Worm (Caenorhabditis elegans): ENCODE results near the gene hira-1.

DNA sequence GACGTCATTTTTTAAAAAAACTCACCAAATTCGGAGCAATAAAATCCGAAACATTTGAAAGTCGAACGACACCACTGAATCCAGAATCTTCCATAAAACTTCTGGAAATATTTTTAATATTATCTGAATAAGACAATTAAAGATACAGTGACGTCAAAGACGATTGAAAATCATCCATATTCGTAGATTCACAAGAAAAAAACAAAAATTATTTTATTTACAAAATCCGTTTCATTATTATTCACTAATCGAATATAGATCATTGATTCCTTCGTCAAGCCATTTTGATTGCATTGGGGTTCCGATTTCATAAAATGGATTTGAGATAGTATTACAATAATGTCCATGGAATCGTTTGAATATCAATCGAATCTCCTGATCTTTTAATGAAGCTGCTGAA lies 32.2 kb upstream of the hira-1 start, which contains the start of gene oxy-4:
- no peak for TF ChIP-seq ama-1 (optimal IDR thresholded peaks at IDR 0.05)
- no peak for TF ChIP-seq aly-1 (tag; optimal IDR thresholded peaks at IDR 0.05)
- no peak for TF ChIP-seq flt-1 (GFP tag; IDR thresholded peaks at IDR 0.05)
- no peak for TF ChIP-seq ceh-36 (tag; optimal IDR thresholded peaks at IDR 0.05)
- no peak for TF ChIP-seq tbx-37 (GFP tag; conservative IDR thresholded peaks at IDR 0.05)
- TF ChIP-seq F13C5.2 (tag; optimal IDR thresholded peaks at IDR 0.05), result no peak
- no peak for TF ChIP-seq pes-1 (GFP tag; IDR thresholded peaks at IDR 0.05)
- TF ChIP-seq B0310.2 (tag; optimal IDR thresholded peaks at IDR 0.05), result no peak
- TF ChIP-seq hnd-1 (tag; optimal IDR thresholded peaks at IDR 0.05), result no peak
- TF ChIP-seq ceh-13 (GFP tag; optimal IDR thresholded peaks at IDR 0.05), result no peak
- no peak for TF ChIP-seq ets-7 (tag; optimal IDR thresholded peaks at IDR 0.05)
- no peak for TF ChIP-seq scrt-1 (GFP tag; IDR thresholded peaks at IDR 0.05)
- no peak for TF ChIP-seq hmg-4 (GFP tag; optimal IDR thresholded peaks at IDR 0.05)
- TF ChIP-seq tbx-11 (GFP tag; IDR thresholded peaks at IDR 0.05), result no peak
